Fruit fly (Drosophila melanogaster) whole organism, embryonic: ENCODE results near the gene pkaap.
A peak's percentile ranks its signal among the peaks of the same experiment; 100 is the strongest.

Experiments
- B-H2 ChIP-seq: fragments of 200-800 bp; sonication (Bioruptor generic); optimal IDR thresholded peaks from 2 replicates; lab custom pipeline; 2018; ENCODE audit warnings: missing biosample characterization, mild to moderate bottlenecking, missing genetic modification characterization
- CG10147 ChIP-seq: fragments of 200-800 bp; sonication (Bioruptor generic); optimal IDR thresholded peaks from 2 replicates; lab custom pipeline; 2019; ENCODE audit warnings: missing biosample characterization, mild to moderate bottlenecking, missing genetic modification characterization, moderate library complexity
- CG10209 ChIP-seq: fragments of 200-800 bp; sonication (Bioruptor generic); optimal IDR thresholded peaks from 3 replicates; lab custom pipeline; 2017; ENCODE audit warnings: missing biosample characterization, mild to moderate bottlenecking, missing genetic modification characterization, missing genetic modification reagents
- CG10543 ChIP-seq: fragments of 200-800 bp; sonication (Bioruptor generic); optimal IDR thresholded peaks from 3 replicates; lab custom pipeline; 2017; ENCODE audit warnings: missing biosample characterization, mild to moderate bottlenecking, missing genetic modification characterization, moderate library complexity
- CG14710 ChIP-seq: fragments of 200-800 bp; sonication (Bioruptor generic); optimal IDR thresholded peaks from 3 replicates; lab custom pipeline; 2019; ENCODE audit warnings: missing biosample characterization, mild to moderate bottlenecking, missing genetic modification characterization, moderate library complexity
- CG16863 ChIP-seq: fragments of 200-800 bp; sonication (Bioruptor generic); optimal IDR thresholded peaks from 3 replicates; lab custom pipeline; 2016; ENCODE audit warnings: missing biosample characterization, missing genetic modification characterization
- CG17361 ChIP-seq: fragments of 200-800 bp; sonication (Bioruptor generic); IDR thresholded peaks from 3 replicates; pipeline ENCODE4 v1.3.6; 2022; ENCODE audit warnings: missing biosample characterization, missing genetic modification characterization
- CG17829 ChIP-seq: fragments of 200-800 bp; optimal IDR thresholded peaks from 2 replicates; lab custom pipeline; 2019; ENCODE audit warnings: missing biosample characterization, mild to moderate bottlenecking, missing genetic modification characterization, moderate library complexity
- CG18476 ChIP-seq: fragments of 200-800 bp; sonication (Bioruptor generic); optimal IDR thresholded peaks from 2 replicates; lab custom pipeline; 2016; ENCODE audit warnings: missing biosample characterization, mild to moderate bottlenecking, missing genetic modification characterization
- CG2678 ChIP-seq: fragments of 200-800 bp; sonication (Bioruptor generic); optimal IDR thresholded peaks from 3 replicates; lab custom pipeline; 2019; ENCODE audit warnings: missing biosample characterization, mild to moderate bottlenecking, missing genetic modification characterization, moderate library complexity
- CG30403 ChIP-seq: fragments of 200-800 bp; sonication (Bioruptor generic); optimal IDR thresholded peaks from 3 replicates; lab custom pipeline; 2016; ENCODE audit warnings: missing biosample characterization, missing genetic modification characterization
- CG34376 ChIP-seq: fragments of 200-800 bp; sonication (Bioruptor generic); optimal IDR thresholded peaks from 2 replicates; lab custom pipeline; 2018; ENCODE audit warnings: missing biosample characterization, mild to moderate bottlenecking, missing genetic modification characterization
- CG3838 ChIP-seq: fragments of 200-800 bp; sonication (Bioruptor generic); optimal IDR thresholded peaks from 3 replicates; lab custom pipeline; 2016; ENCODE audit warnings: missing biosample characterization, missing genetic modification characterization
- CG4617 ChIP-seq: fragments of 200-800 bp; sonication (Bioruptor generic); optimal IDR thresholded peaks from 3 replicates; lab custom pipeline; 2016; ENCODE audit warnings: missing biosample characterization, missing genetic modification characterization, borderline replicate concordance
- CG9797 ChIP-seq: fragments of 200-800 bp; sonication (Bioruptor generic); optimal IDR thresholded peaks from 3 replicates; lab custom pipeline; 2018; ENCODE audit warnings: missing biosample characterization, mild to moderate bottlenecking, missing genetic modification characterization
- Chrac-16 ChIP-seq: fragments of 200-800 bp; sonication (Bioruptor generic); optimal IDR thresholded peaks from 3 replicates; lab custom pipeline; 2016; ENCODE audit warnings: missing biosample characterization, missing genetic modification characterization
- D19B ChIP-seq: fragments of 200-800 bp; sonication (Bioruptor generic); optimal IDR thresholded peaks from 2 replicates; lab custom pipeline; 2017; ENCODE audit warnings: missing biosample characterization, mild to moderate bottlenecking, missing genetic modification characterization
- Deaf1 ChIP-seq: fragments of 200-800 bp; optimal IDR thresholded peaks from 3 replicates; lab custom pipeline; 2019; ENCODE audit warnings: missing biosample characterization, mild to moderate bottlenecking, missing genetic modification characterization, moderate library complexity
- Dref ChIP-seq: fragments of 200-800 bp; sonication (Bioruptor generic); IDR thresholded peaks from 2 replicates; pipeline ENCODE4 v1.3.6; 2022; ENCODE audit warnings: missing biosample characterization, missing genetic modification characterization
- Eip74EF ChIP-seq, 2 experiments: fragments of 200-800 bp in 1 of 2; fragments of >200 bp in 1 of 2; sonication (Bioruptor generic) in 1 of 2; optimal IDR thresholded peaks; 2 replicates each; lab custom pipeline; 2017 to 2019; ENCODE audit warnings: missing biosample characterization in 2 of 2, missing genetic modification characterization in 2 of 2, mild to moderate bottlenecking in 1 of 2, moderate library complexity in 1 of 2
- Ets65A ChIP-seq: fragments of 200-800 bp; sonication (Bioruptor generic); peaks from one replicate; lab custom pipeline; 2016; ENCODE audit warnings: missing biosample characterization, missing genetic modification characterization
- Hmx ChIP-seq: fragments of 200-800 bp; sonication (Bioruptor generic); optimal IDR thresholded peaks from 2 replicates; lab custom pipeline; 2016; ENCODE audit warnings: missing biosample characterization, missing genetic modification characterization
- Hsf ChIP-seq: fragments of 200-800 bp; sonication (Bioruptor generic); optimal IDR thresholded peaks from 3 replicates; lab custom pipeline; 2016; ENCODE audit warnings: missing biosample characterization, missing genetic modification characterization
- MBD-R2 ChIP-seq: fragments of 200-800 bp; sonication (Bioruptor generic); IDR thresholded peaks from 2 replicates; pipeline ENCODE4 v1.3.6; 2022; ENCODE audit warnings: missing biosample characterization, missing genetic modification characterization
- MESR4 ChIP-seq: fragments of 200-800 bp; sonication (Bioruptor generic); optimal IDR thresholded peaks from 2 replicates; lab custom pipeline; 2018; ENCODE audit warnings: missing biosample characterization, mild to moderate bottlenecking, missing genetic modification characterization, moderate library complexity
- Med ChIP-seq: fragments of 200-800 bp; sonication (Bioruptor generic); peaks from one replicate; lab custom pipeline; 2016; ENCODE audit warnings: missing biosample characterization, missing genetic modification characterization, mild to moderate bottlenecking, inconsistent platforms, moderate library complexity
- NC2β ChIP-seq: fragments of 200-800 bp; sonication (Bioruptor generic); optimal IDR thresholded peaks from 2 replicates; lab custom pipeline; 2016; ENCODE audit warnings: missing biosample characterization, missing genetic modification characterization
- NFAT ChIP-seq: fragments of 200-800 bp; sonication (Bioruptor generic); IDR thresholded peaks from 2 replicates; pipeline ENCODE4 v1.3.6; 2022; ENCODE audit warnings: missing biosample characterization, missing genetic modification characterization
- PHDP ChIP-seq: fragments of 200-800 bp; sonication (Bioruptor generic); optimal IDR thresholded peaks from 3 replicates; lab custom pipeline; 2018; ENCODE audit warnings: missing biosample characterization, mild to moderate bottlenecking, missing genetic modification characterization, moderate library complexity
- Rfx ChIP-seq: fragments of 200-800 bp; sonication (Bioruptor generic); IDR thresholded peaks from 2 replicates; pipeline ENCODE4 v1.3.6; 2022; ENCODE audit warnings: missing biosample characterization, missing genetic modification characterization
- Sox100B ChIP-seq: fragments of 200-800 bp; sonication (Bioruptor generic); optimal IDR thresholded peaks from 3 replicates; lab custom pipeline; 2018; ENCODE audit warnings: missing biosample characterization, mild to moderate bottlenecking, missing genetic modification characterization
- cato ChIP-seq: fragments of 200-800 bp; sonication (Bioruptor generic); optimal IDR thresholded peaks from 2 replicates; lab custom pipeline; 2016; ENCODE audit warnings: missing biosample characterization, missing genetic modification characterization, borderline replicate concordance
- da ChIP-seq: fragments of 200-800 bp; sonication (Bioruptor generic); optimal IDR thresholded peaks from 2 replicates; lab custom pipeline; 2016; ENCODE audit warnings: missing biosample characterization, missing genetic modification characterization
- eve ChIP-seq, 2 experiments: fragments of >200 bp; optimal IDR thresholded peaks; 2 replicates each; lab custom pipeline; 2017; ENCODE audit warnings: missing biosample characterization in 2 of 2, missing genetic modification characterization in 2 of 2
- exex ChIP-seq: fragments of 200-800 bp; sonication (Bioruptor generic); optimal IDR thresholded peaks from 4 replicates; lab custom pipeline; 2018; ENCODE audit warnings: missing biosample characterization, mild to moderate bottlenecking, missing genetic modification characterization, moderate library complexity
- ken ChIP-seq: fragments of 200-800 bp; sonication (Bioruptor generic); IDR thresholded peaks from 3 replicates; pipeline ENCODE4 v1.3.6; 2022; ENCODE audit warnings: missing biosample characterization, missing genetic modification characterization
- knrl ChIP-seq: fragments of 200-800 bp; sonication (Bioruptor generic); IDR thresholded peaks from 3 replicates; pipeline ENCODE4 v1.3.6; 2022; ENCODE audit warnings: missing biosample characterization, missing genetic modification characterization; ENCODE audit not compliant: partially characterized antibody
- lab ChIP-seq: fragments of 200-800 bp; sonication (Bioruptor generic); optimal IDR thresholded peaks from 3 replicates; lab custom pipeline; 2017; ENCODE audit warnings: missing biosample characterization, missing genetic modification characterization, mild to moderate bottlenecking, moderate library complexity, missing genetic modification reagents
- lola ChIP-seq, 3 experiments: fragments of >200 bp in 2 of 3; fragments of 200-800 bp in 1 of 3; sonication (Bioruptor generic) in 1 of 3; optimal IDR thresholded peaks; 2 replicates each; lab custom pipeline; 2017 to 2019; ENCODE audit warnings: missing biosample characterization in 3 of 3, missing genetic modification characterization in 3 of 3, mild to moderate bottlenecking in 1 of 3, moderate library complexity in 1 of 3
- nerfin-1 ChIP-seq: fragments of 200-800 bp; sonication (Bioruptor generic); optimal IDR thresholded peaks from 3 replicates; lab custom pipeline; 2019; ENCODE audit warnings: missing biosample characterization, mild to moderate bottlenecking, missing genetic modification characterization, moderate library complexity
- odd ChIP-seq: fragments of 200-800 bp; sonication (Bioruptor generic); optimal IDR thresholded peaks from 2 replicates; lab custom pipeline; 2017; ENCODE audit warnings: missing biosample characterization, mild to moderate bottlenecking, missing genetic modification characterization
- salm ChIP-seq: fragments of 200-800 bp; sonication (Bioruptor generic); optimal IDR thresholded peaks from 2 replicates; lab custom pipeline; 2018; ENCODE audit warnings: missing biosample characterization, mild to moderate bottlenecking, missing genetic modification characterization
- sens ChIP-seq: fragments of 200-800 bp; sonication (Bioruptor generic); peaks from one replicate; lab custom pipeline; 2016; ENCODE audit warnings: missing biosample characterization, missing genetic modification characterization
- sna ChIP-seq: fragments of 200-800 bp; sonication (Bioruptor generic); IDR thresholded peaks from 2 replicates; pipeline ENCODE4 v1.3.6; 2022; ENCODE audit warnings: missing biosample characterization, missing genetic modification characterization; ENCODE audit not compliant: partially characterized antibody
- sr ChIP-seq: fragments of 200-800 bp; sonication (Bioruptor generic); IDR thresholded peaks from 3 replicates; pipeline ENCODE4 v1.3.6; 2022; ENCODE audit warnings: missing biosample characterization, missing genetic modification characterization
- unpg ChIP-seq: fragments of 200-800 bp; sonication (Bioruptor generic); optimal IDR thresholded peaks from 3 replicates; lab custom pipeline; 2018; ENCODE audit warnings: missing biosample characterization, mild to moderate bottlenecking, missing genetic modification characterization, moderate library complexity
- vvl ChIP-seq: fragments of 200-800 bp; sonication (Bioruptor generic); IDR thresholded peaks from 2 replicates; pipeline ENCODE4 v1.3.6; 2022; ENCODE audit warnings: missing biosample characterization, missing genetic modification characterization
- zen ChIP-seq: fragments of 200-800 bp; sonication (Bioruptor generic); optimal IDR thresholded peaks from 3 replicates; lab custom pipeline; 2018; ENCODE audit warnings: missing biosample characterization, mild to moderate bottlenecking, missing genetic modification characterization, moderate library complexity
- zfh2 ChIP-seq: fragments of 200-800 bp; sonication (Bioruptor generic); optimal IDR thresholded peaks from 2 replicates; lab custom pipeline; 2016; ENCODE audit warnings: missing biosample characterization, missing genetic modification characterization

pkaap gene

DNA sequence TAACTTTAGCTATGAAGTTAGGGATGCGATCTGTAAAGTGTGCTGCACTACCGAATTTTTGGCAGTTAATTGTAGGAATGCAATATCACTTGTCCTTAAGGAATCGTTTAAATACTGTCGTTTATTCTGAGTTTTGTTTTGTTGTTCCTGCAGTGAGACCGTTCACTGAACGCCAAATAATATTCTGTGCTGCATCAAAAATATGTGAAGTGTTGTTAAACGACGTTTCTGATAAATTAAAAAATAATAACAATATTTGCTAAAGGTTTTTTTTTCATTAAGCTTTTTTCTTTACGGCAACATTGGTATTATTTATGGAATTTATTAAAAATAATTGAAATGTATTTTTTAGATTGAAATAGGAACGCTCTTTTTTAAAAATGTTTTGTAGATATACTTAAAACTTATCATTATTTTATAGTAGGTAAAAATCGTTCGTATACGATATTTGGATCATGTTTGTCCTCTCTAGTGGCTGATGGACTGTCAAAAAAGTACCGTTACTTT lies 14.7 kb downstream of the pkaap start, which contains the start of gene GMF:
Gene GMF, minus strand, starts transcription at position 182 of the 507 bp plus-strand sequence.
- TF ChIP-seq CG18476 (GFP tag; lab: Kevin White, UChicago) (peak; percentile 29), eve (GFP tag; optimal IDR thresholded peaks at IDR 0.05; lab: Kevin White, UChicago) (no peak), CG9797 (peak; percentile 60), sr (GFP tag; lab: Robert Waterston, UW) (no peak; the same call in 2 of the 3 replicates), salm (tag; lab: Kevin White, UChicago) (peak; percentile 6), sna (GFP tag; lab: Robert Waterston, UW) (no peak), CG14710 (tag; lab: Kevin White, UChicago) (peak; percentile 86), Deaf1 (tag; lab: Kevin White, UChicago) (no peak), sens (GFP tag; lab: Kevin White, UChicago) (peak; percentile 82), NC2β (GFP tag; lab: Kevin White, UChicago) (peak; percentile 38), exex (peak; percentile 41), CG16863 (peak; percentile 1), CG10209 (GFP tag; lab: Kevin White, UChicago) (peak; percentile 10), lola (GFP tag; optimal IDR thresholded peaks at IDR 0.05; lab: Kevin White, UChicago) (peak in 1 of 3 experiments; percentile 62), Med (GFP tag; lab: Kevin White, UChicago) (peak; percentile 63), vvl (peak; percentile 49; the same call in 1 of the 2 replicates), zfh2 (GFP tag; lab: Kevin White, UChicago) (peak; percentile 23), D19B (GFP tag; lab: Kevin White, UChicago) (peak; percentile 73), CG10543 (GFP tag; lab: Kevin White, UChicago) (no peak), Chrac-16 (peak; percentile 42), unpg (GFP tag; lab: Kevin White, UChicago) (peak; percentile 40), Rfx (GFP tag; lab: Robert Waterston, UW) (peak; percentile 52), CG17829 (tag; lab: Kevin White, UChicago) (peak; percentile 38), PHDP (tag; lab: Kevin White, UChicago) (peak; percentile 6), CG34376 (GFP tag; lab: Kevin White, UChicago) (no peak), knrl (peak; percentile 46; the same call in 2 of the 3 replicates), MESR4 (GFP tag; lab: Kevin White, UChicago) (peak; percentile 70), lab (GFP tag; lab: Kevin White, UChicago) (peak; percentile 52), Ets65A (GFP tag; lab: Kevin White, UChicago) (peak; percentile 84), CG3838 (GFP tag; lab: Kevin White, UChicago) (no peak), nerfin-1 (peak; percentile 27), NFAT (GFP tag; lab: Robert Waterston, UW) (no peak), CG10147 (GFP tag; lab: Kevin White, UChicago) (peak; percentile 48), ken (GFP tag; lab: Robert Waterston, UW) (no peak), Dref (GFP tag; lab: Robert Waterston, UW) (no peak), cato (GFP tag; lab: Kevin White, UChicago) (peak; percentile 11), Eip74EF (GFP tag; optimal IDR thresholded peaks at IDR 0.05; lab: Kevin White, UChicago) (peak in 1 of 2 experiments; percentile 0), CG30403 (peak; percentile 49), CG2678 (tag; lab: Kevin White, UChicago) (peak; percentile 69), zen (tag; lab: Kevin White, UChicago) (peak; percentile 62), da (no peak), B-H2 (peak; percentile 62), MBD-R2 (GFP tag; lab: Robert Waterston, UW) (peak; percentile 65), Hmx (peak; percentile 25), odd (GFP tag; lab: Kevin White, UChicago) (no peak), Sox100B (GFP tag; lab: Kevin White, UChicago) (peak; percentile 31), Hsf (GFP tag; lab: Kevin White, UChicago) (peak; percentile 25), CG4617 (GFP tag; lab: Kevin White, UChicago) (peak; percentile 64), CG17361 (GFP tag; lab: Robert Waterston, UW) (peak; percentile 78; the same call in 2 of the 3 replicates)
